Fruit fly (Drosophila melanogaster) whole organism, embryonic: Measurements from ENCODE around the gene CG6465.

Experiments used
- Bteb2 ChIP-seq: fragments of 200-800 bp; sonication (Bioruptor generic); optimal IDR thresholded peaks from 2 replicates; lab custom pipeline; 2016; ENCODE audit warnings: missing biosample characterization, missing genetic modification characterization
- CG10321 ChIP-seq: fragments of 200-800 bp; sonication (Bioruptor generic); IDR thresholded peaks from 2 replicates; pipeline ENCODE4 v1.3.6; 2022; ENCODE audit warnings: missing biosample characterization, missing genetic modification characterization
- CG12071 ChIP-seq: fragments of 200-800 bp; sonication (Bioruptor generic); optimal IDR thresholded peaks from 3 replicates; lab custom pipeline; 2018; ENCODE audit warnings: missing biosample characterization, mild to moderate bottlenecking, missing genetic modification characterization
- CG12236 ChIP-seq: fragments of 200-800 bp; sonication (Bioruptor generic); optimal IDR thresholded peaks from 2 replicates; lab custom pipeline; 2016; ENCODE audit warnings: missing biosample characterization, missing genetic modification characterization
- CG12942 ChIP-seq: fragments of 200-800 bp; sonication (Bioruptor generic); optimal IDR thresholded peaks from 3 replicates; lab custom pipeline; 2016; ENCODE audit warnings: missing biosample characterization, missing genetic modification characterization
- CG1529 ChIP-seq: fragments of 200-800 bp; sonication (Bioruptor generic); optimal IDR thresholded peaks from 3 replicates; lab custom pipeline; 2018; ENCODE audit warnings: missing biosample characterization, missing genetic modification characterization
- CG1647 ChIP-seq: fragments of 200-800 bp; sonication (Bioruptor generic); optimal IDR thresholded peaks from 3 replicates; lab custom pipeline; 2016; ENCODE audit warnings: missing biosample characterization, missing genetic modification characterization
- CG18476 ChIP-seq: fragments of 200-800 bp; sonication (Bioruptor generic); optimal IDR thresholded peaks from 2 replicates; lab custom pipeline; 2016; ENCODE audit warnings: missing biosample characterization, mild to moderate bottlenecking, missing genetic modification characterization
- CG3407 ChIP-seq: fragments of 200-800 bp; sonication (Bioruptor generic); optimal IDR thresholded peaks from 2 replicates; lab custom pipeline; 2018; ENCODE audit warnings: missing biosample characterization, mild to moderate bottlenecking, missing genetic modification characterization
- CG3847 ChIP-seq: fragments of 200-800 bp; sonication (Bioruptor generic); IDR thresholded peaks from 2 replicates; pipeline ENCODE4 v1.3.6; 2022; ENCODE audit warnings: missing biosample characterization, missing genetic modification characterization
- CG43689 ChIP-seq: fragments of 200-800 bp; sonication (Bioruptor generic); IDR thresholded peaks from 2 replicates; pipeline ENCODE4 v1.3.6; 2022; ENCODE audit warnings: missing biosample characterization, missing genetic modification characterization
- CG6689 ChIP-seq: fragments of 200-800 bp; sonication (Bioruptor generic); IDR thresholded peaks from 2 replicates; pipeline ENCODE4 v1.3.6; 2022; ENCODE audit warnings: missing biosample characterization, missing genetic modification characterization
- CG7839 ChIP-seq: fragments of 200-800 bp; sonication (Bioruptor generic); optimal IDR thresholded peaks from 3 replicates; lab custom pipeline; 2018; ENCODE audit warnings: missing biosample characterization, mild to moderate bottlenecking, missing genetic modification characterization, moderate library complexity
- CG7928 ChIP-seq: fragments of 200-800 bp; sonication (Bioruptor generic); optimal IDR thresholded peaks from 2 replicates; lab custom pipeline; 2017; ENCODE audit warnings: missing biosample characterization, mild to moderate bottlenecking, missing genetic modification characterization
- CG8290 ChIP-seq, 3 experiments: fragments of 200-800 bp; sonication (Bioruptor generic); optimal IDR thresholded peaks; 2 replicates each; lab custom pipeline; 2016 to 2019; ENCODE audit warnings: missing biosample characterization in 3 of 3, missing genetic modification characterization in 3 of 3, mild to moderate bottlenecking in 2 of 3, moderate library complexity in 1 of 3
- CG8478 ChIP-seq: fragments of >200 bp; optimal IDR thresholded peaks from 2 replicates; lab custom pipeline; 2018
- CG9215 ChIP-seq: fragments of 200-800 bp; sonication (Bioruptor generic); IDR thresholded peaks from 2 replicates; pipeline ENCODE4 v1.3.6; 2022; ENCODE audit warnings: missing biosample characterization, missing genetic modification characterization
- CG9727 ChIP-seq: fragments of 200-800 bp; sonication (Bioruptor generic); optimal IDR thresholded peaks from 3 replicates; lab custom pipeline; 2017; ENCODE audit warnings: missing biosample characterization, mild to moderate bottlenecking, missing genetic modification characterization
- CG9876 ChIP-seq: fragments of 200-800 bp; sonication (Bioruptor generic); optimal IDR thresholded peaks from 2 replicates; lab custom pipeline; 2016; ENCODE audit warnings: missing biosample characterization, missing genetic modification characterization
- Doc2 ChIP-seq: fragments of 200-800 bp; sonication (Bioruptor generic); IDR thresholded peaks from 2 replicates; pipeline ENCODE4 v1.3.6; 2022; ENCODE audit warnings: missing biosample characterization, missing genetic modification characterization
- Dref ChIP-seq: fragments of 200-800 bp; sonication (Bioruptor generic); IDR thresholded peaks from 2 replicates; pipeline ENCODE4 v1.3.6; 2022; ENCODE audit warnings: missing biosample characterization, missing genetic modification characterization
- Eip74EF ChIP-seq, 2 experiments: fragments of 200-800 bp in 1 of 2; fragments of >200 bp in 1 of 2; sonication (Bioruptor generic) in 1 of 2; optimal IDR thresholded peaks; 2 replicates each; lab custom pipeline; 2017 to 2019; ENCODE audit warnings: missing biosample characterization in 2 of 2, missing genetic modification characterization in 2 of 2, mild to moderate bottlenecking in 1 of 2, moderate library complexity in 1 of 2
- Fer3 ChIP-seq: fragments of 200-800 bp; sonication (Bioruptor generic); optimal IDR thresholded peaks from 2 replicates; lab custom pipeline; 2018; ENCODE audit warnings: missing biosample characterization, mild to moderate bottlenecking, missing genetic modification characterization, moderate library complexity
- H15 ChIP-seq: fragments of 200-800 bp; sonication (Bioruptor generic); IDR thresholded peaks from 3 replicates; pipeline ENCODE4 v1.3.6; 2022; ENCODE audit warnings: missing biosample characterization, missing genetic modification characterization
- Hmr ChIP-seq: fragments of 200-800 bp; sonication (Bioruptor generic); optimal IDR thresholded peaks from 3 replicates; lab custom pipeline; 2017; ENCODE audit warnings: mild to moderate bottlenecking, missing biosample characterization, missing genetic modification reagents, missing genetic modification characterization
- Hr78 ChIP-seq, 2 experiments: fragments of 200-800 bp in 1 of 2; fragments of >200 bp in 1 of 2; sonication (Bioruptor generic) in 1 of 2; optimal IDR thresholded peaks; 2 replicates each; lab custom pipeline; 2017 to 2019; ENCODE audit warnings: missing biosample characterization in 2 of 2, missing genetic modification characterization in 2 of 2, mild to moderate bottlenecking in 1 of 2, moderate library complexity in 1 of 2
- Opbp ChIP-seq: fragments of 200-800 bp; sonication (Bioruptor generic); IDR thresholded peaks from 3 replicates; pipeline ENCODE4 v1.3.6; 2022; ENCODE audit warnings: missing biosample characterization, missing genetic modification characterization; ENCODE audit not compliant: partially characterized antibody
- Sox102F ChIP-seq: fragments of 200-800 bp; sonication (Bioruptor generic); optimal IDR thresholded peaks from 2 replicates; lab custom pipeline; 2018; ENCODE audit warnings: missing biosample characterization, mild to moderate bottlenecking, missing genetic modification characterization, moderate library complexity
- Tbp ChIP-seq: fragments of >200 bp; optimal IDR thresholded peaks from 2 replicates; lab custom pipeline; 2018; ENCODE audit warnings: missing biosample characterization, missing genetic modification characterization
- Trl ChIP-seq, 3 experiments: fragments of >200 bp in 2 of 3; fragments of 200-800 bp in 1 of 3; sonication (Bioruptor generic) in 1 of 3; optimal IDR thresholded peaks; 2 replicates in 1 of 3; 3 replicates in 2 of 3; lab custom pipeline; 2016 to 2017; ENCODE audit warnings: missing biosample characterization in 1 of 3, missing genetic modification characterization in 1 of 3
- amos ChIP-seq: fragments of 200-800 bp; sonication (Bioruptor generic); IDR thresholded peaks from 2 replicates; pipeline ENCODE4 v1.3.6; 2022; ENCODE audit warnings: missing biosample characterization, missing genetic modification characterization; ENCODE audit not compliant: partially characterized antibody
- cato ChIP-seq: fragments of 200-800 bp; sonication (Bioruptor generic); optimal IDR thresholded peaks from 2 replicates; lab custom pipeline; 2016; ENCODE audit warnings: missing biosample characterization, missing genetic modification characterization, borderline replicate concordance
- chif ChIP-seq, 2 experiments: fragments of 200-800 bp; sonication (Bioruptor generic); optimal IDR thresholded peaks; 3 replicates each; lab custom pipeline; 2016; ENCODE audit warnings: missing biosample characterization in 2 of 2, missing genetic modification characterization in 2 of 2
- disco-r ChIP-seq: fragments of 200-800 bp; sonication (Bioruptor generic); optimal IDR thresholded peaks from 2 replicates; lab custom pipeline; 2016; ENCODE audit warnings: missing biosample characterization, missing genetic modification characterization
- gcm ChIP-seq: fragments of 200-800 bp; sonication (Bioruptor generic); optimal IDR thresholded peaks from 2 replicates; lab custom pipeline; 2019; ENCODE audit warnings: missing biosample characterization, mild to moderate bottlenecking, missing genetic modification characterization, moderate library complexity
- gfzf ChIP-seq: fragments of 200-800 bp; sonication (Bioruptor generic); optimal IDR thresholded peaks from 2 replicates; lab custom pipeline; 2016; ENCODE audit warnings: missing biosample characterization, mild to moderate bottlenecking, missing genetic modification characterization, moderate library complexity
- gsb-n ChIP-seq: fragments of 200-800 bp; sonication (Bioruptor generic); optimal IDR thresholded peaks from 3 replicates; lab custom pipeline; 2018; ENCODE audit warnings: missing biosample characterization, mild to moderate bottlenecking, missing genetic modification characterization
- gt ChIP-seq: fragments of 200-800 bp; sonication (Bioruptor generic); IDR thresholded peaks from 2 replicates; pipeline ENCODE4 v1.3.6; 2022; ENCODE audit warnings: missing biosample characterization, missing genetic modification characterization
- her ChIP-seq: fragments of 200-800 bp; sonication (Bioruptor generic); optimal IDR thresholded peaks from 2 replicates; lab custom pipeline; 2016; ENCODE audit warnings: missing biosample characterization, missing genetic modification characterization
- hkb ChIP-seq, 2 experiments: fragments of 200-800 bp in 1 of 2; fragments of >200 bp in 1 of 2; sonication (Bioruptor generic) in 1 of 2; IDR thresholded peaks in 1 of 2; optimal IDR thresholded peaks in 1 of 2; 2 replicates each; pipeline versions ENCODE4 v1.3.6 to Lab custom; 2017 to 2022; ENCODE audit warnings: missing biosample characterization in 1 of 2, missing genetic modification characterization in 1 of 2
- ken ChIP-seq: fragments of 200-800 bp; sonication (Bioruptor generic); IDR thresholded peaks from 3 replicates; pipeline ENCODE4 v1.3.6; 2022; ENCODE audit warnings: missing biosample characterization, missing genetic modification characterization
- lmd ChIP-seq: fragments of 200-800 bp; sonication (Bioruptor generic); IDR thresholded peaks from 2 replicates; pipeline ENCODE4 v1.3.6; 2022; ENCODE audit warnings: missing biosample characterization, missing genetic modification characterization
- mld ChIP-seq: fragments of 200-800 bp; sonication (Bioruptor generic); IDR thresholded peaks from 3 replicates; pipeline ENCODE4 v1.3.6; 2022; ENCODE audit warnings: missing biosample characterization, missing genetic modification characterization; ENCODE audit not compliant: partially characterized antibody
- otp ChIP-seq: fragments of 200-800 bp; sonication (Bioruptor generic); IDR thresholded peaks from 3 replicates; pipeline ENCODE4, ENCODE4 v1.3.6; 2022; ENCODE audit warnings: missing biosample characterization, missing genetic modification characterization
- pb ChIP-seq: fragments of 200-800 bp; sonication (Bioruptor generic); optimal IDR thresholded peaks from 3 replicates; lab custom pipeline; 2016; ENCODE audit warnings: missing biosample characterization, missing genetic modification characterization
- ranshi ChIP-seq: fragments of 200-800 bp; sonication (Bioruptor generic); IDR thresholded peaks from 2 replicates; pipeline ENCODE4 v1.3.6; 2022; ENCODE audit warnings: missing biosample characterization, missing genetic modification characterization
- sens ChIP-seq: fragments of 200-800 bp; sonication (Bioruptor generic); peaks from one replicate; lab custom pipeline; 2016; ENCODE audit warnings: missing biosample characterization, missing genetic modification characterization
- sens-2 ChIP-seq: fragments of 200-800 bp; sonication (Bioruptor generic); IDR thresholded peaks from 2 replicates; pipeline ENCODE4 v1.3.6; 2022; ENCODE audit warnings: missing biosample characterization, missing genetic modification characterization
- slp2 ChIP-seq: fragments of 200-800 bp; sonication (Bioruptor generic); optimal IDR thresholded peaks from 2 replicates; lab custom pipeline; 2016; ENCODE audit warnings: missing biosample characterization, missing genetic modification characterization
- vvl ChIP-seq: fragments of 200-800 bp; sonication (Bioruptor generic); IDR thresholded peaks from 2 replicates; pipeline ENCODE4 v1.3.6; 2022; ENCODE audit warnings: missing biosample characterization, missing genetic modification characterization
- wek ChIP-seq: fragments of 200-800 bp; sonication (Bioruptor generic); optimal IDR thresholded peaks from 3 replicates; lab custom pipeline; 2018; ENCODE audit warnings: missing biosample characterization, mild to moderate bottlenecking, missing genetic modification characterization, moderate library complexity

The CG6465 gene

DNA sequence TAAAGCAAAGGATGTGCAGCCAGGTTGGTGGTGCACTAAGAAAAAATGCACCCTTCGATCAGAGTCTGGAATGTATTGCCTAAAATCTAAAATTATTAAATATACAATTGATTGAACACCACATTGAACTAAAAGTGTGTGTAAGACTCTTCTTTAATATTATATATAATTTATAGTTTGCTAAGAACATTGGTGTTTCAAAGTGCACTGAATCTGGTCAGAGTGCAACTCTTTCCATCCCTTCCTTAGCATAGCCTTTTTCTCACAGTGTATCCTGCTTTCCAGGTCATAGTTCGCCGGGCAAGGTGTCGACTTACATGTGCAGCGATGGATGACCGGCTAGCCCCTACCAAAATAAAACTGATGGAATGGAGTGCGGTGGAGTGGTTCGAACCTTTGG, 51.0 kb downstream of the CG6465 start (continued):
- TF ChIP-seq Hmr = no peak
- peak; percentile 8 for TF ChIP-seq gcm (GFP tag; lab: Kevin White, UChicago)
- TF ChIP-seq amos (GFP tag; lab: Robert Waterston, UW) = no peak
- TF ChIP-seq CG7928 (GFP tag; lab: Kevin White, UChicago) = no peak
- TF ChIP-seq CG7839 (tag; lab: Kevin White, UChicago) = peak; percentile 13
- TF ChIP-seq H15 = 0 out of 3 replicates have a peak, but pooled peaks have one; percentile 19
- peak in 1 of 2 experiments; percentile 16 for TF ChIP-seq chif (GFP tag; optimal IDR thresholded peaks at IDR 0.05; lab: Kevin White, UChicago)
- TF ChIP-seq sens (GFP tag; lab: Kevin White, UChicago) = peak; percentile 50
- TF ChIP-seq CG9876 (GFP tag; lab: Kevin White, UChicago) = no peak
- no peak for TF ChIP-seq Opbp (GFP tag; lab: Robert Waterston, UW)
- TF ChIP-seq Hr78 (GFP tag; optimal IDR thresholded peaks at IDR 0.05; lab: Kevin White, UChicago) = no peak
- no peak for TF ChIP-seq hkb (optimal IDR thresholded peaks at IDR 0.05; lab: Kevin White, UChicago)
- no peak for TF ChIP-seq hkb (GFP tag; IDR thresholded peaks at IDR 0.05; lab: Robert Waterston, UW)
- TF ChIP-seq Dref (GFP tag; lab: Robert Waterston, UW) = no peak
- no peak for TF ChIP-seq CG10321 (GFP tag; lab: Robert Waterston, UW)
- no peak for TF ChIP-seq pb
- no peak for TF ChIP-seq ken
- no peak for TF ChIP-seq gfzf (GFP tag; lab: Kevin White, UChicago)
- TF ChIP-seq CG8290 (GFP tag; optimal IDR thresholded peaks at IDR 0.05; lab: Kevin White, UChicago) = no peak
- TF ChIP-seq CG8290 (tag; optimal IDR thresholded peaks at IDR 0.05; lab: Kevin White, UChicago) = no peak
- TF ChIP-seq wek (GFP tag; lab: Kevin White, UChicago) = no peak
- TF ChIP-seq gsb-n = peak; percentile 21
- TF ChIP-seq mld (GFP tag; lab: Robert Waterston, UW) = no peak
- no peak for TF ChIP-seq disco-r (GFP tag; lab: Kevin White, UChicago)
- TF ChIP-seq Fer3 (tag; lab: Kevin White, UChicago) = no peak
- no peak for TF ChIP-seq Bteb2 (GFP tag; lab: Kevin White, UChicago)
- TF ChIP-seq Sox102F (GFP tag; lab: Kevin White, UChicago) = no peak
- TF ChIP-seq CG9727 (GFP tag; lab: Kevin White, UChicago) = peak; percentile 88
- TF ChIP-seq slp2 (GFP tag; lab: Kevin White, UChicago) = no peak
- no peak for TF ChIP-seq her
- no peak for TF ChIP-seq CG12071 (GFP tag; lab: Kevin White, UChicago)
- TF ChIP-seq sens-2 = no peak
- TF ChIP-seq otp (GFP tag; lab: Robert Waterston, UW) = no peak
- TF ChIP-seq CG12942 = no peak
- no peak for TF ChIP-seq CG43689 (GFP tag; lab: Robert Waterston, UW)
- peak; percentile 26 for TF ChIP-seq CG18476 (GFP tag; lab: Kevin White, UChicago)
- TF ChIP-seq CG9215 = no peak
- TF ChIP-seq CG1529 (GFP tag; lab: Kevin White, UChicago) = peak; percentile 2
- TF ChIP-seq CG3407 = no peak
- no peak for TF ChIP-seq gt
- no peak for TF ChIP-seq lmd (GFP tag; lab: Robert Waterston, UW)
- TF ChIP-seq CG6689 = 0 out of 2 replicates have a peak, but pooled peaks have one; percentile 41
- no peak for TF ChIP-seq CG3847 (GFP tag; lab: Robert Waterston, UW)
- TF ChIP-seq Tbp (GFP tag; lab: Kevin White, UChicago) = no peak
- no peak for TF ChIP-seq cato (GFP tag; lab: Kevin White, UChicago)
- TF ChIP-seq CG8478 (lab: Kevin White, UChicago) = no peak
- TF ChIP-seq Trl (optimal IDR thresholded peaks at IDR 0.05; lab: Kevin White, UChicago) = no peak
- no peak for TF ChIP-seq Trl (GFP tag; optimal IDR thresholded peaks at IDR 0.05; lab: Kevin White, UChicago)
- TF ChIP-seq CG12236 (GFP tag; lab: Kevin White, UChicago) = no peak
- TF ChIP-seq Eip74EF (GFP tag; optimal IDR thresholded peaks at IDR 0.05; lab: Kevin White, UChicago) = no peak
- no peak for TF ChIP-seq ranshi
- no peak for TF ChIP-seq CG1647 (GFP tag; lab: Kevin White, UChicago)
- TF ChIP-seq Doc2 (GFP tag; lab: Robert Waterston, UW) = no peak
- no peak for TF ChIP-seq vvl (GFP tag; lab: Robert Waterston, UW)
